Worm (Caenorhabditis elegans): ENCODE measurements around the gene C34C6.10.

The C34C6.10 gene

DNA sequence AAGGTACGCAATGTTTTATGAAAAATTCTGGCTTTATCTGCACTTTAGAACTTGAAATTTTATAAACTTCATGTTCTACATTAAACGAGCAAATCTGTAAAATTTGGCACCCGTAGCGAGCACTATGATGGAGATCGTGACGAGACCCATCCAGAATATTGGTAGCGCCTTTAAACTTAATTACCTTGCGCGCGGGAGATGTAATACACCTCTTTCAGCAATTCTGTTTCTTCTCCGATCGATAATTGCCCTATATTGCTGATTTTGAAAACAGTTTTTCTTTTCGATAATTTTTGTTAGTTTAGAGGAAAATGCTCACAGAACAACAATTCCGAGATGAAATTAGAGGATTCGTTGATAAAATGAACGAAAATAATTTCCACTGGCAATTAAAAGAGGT is 36.8 kb downstream of the C34C6.10 start, which contains the start of gene atg-10:
Gene atg-10, plus strand, starts transcription at position 301 of the 400 bp plus-strand sequence.
- TF ChIP-seq ztf-4 (tag; optimal IDR thresholded peaks at IDR 0.05) (no peak), nhr-23 (tag; optimal IDR thresholded peaks at IDR 0.05) (no peak), nhr-25 (tag; optimal IDR thresholded peaks at IDR 0.05) (no peak), nhr-12 (tag; optimal IDR thresholded peaks at IDR 0.05) (no peak), mab-5 (tag; optimal IDR thresholded peaks at IDR 0.05) (no peak), aly-2 (tag; optimal IDR thresholded peaks at IDR 0.05) (no peak), elt-3 (tag; optimal IDR thresholded peaks at IDR 0.05) (no peak), zag-1 (tag; optimal IDR thresholded peaks at IDR 0.05) (no peak), lin-39 (tag; optimal IDR thresholded peaks at IDR 0.05) (no peak), F13H6.1 (tag; optimal IDR thresholded peaks at IDR 0.05) (no peak), ceh-16 (tag; optimal IDR thresholded peaks at IDR 0.05) (no peak), ZK546.5 (tag; optimal IDR thresholded peaks at IDR 0.05) (no peak), gmeb-1 (tag; optimal IDR thresholded peaks at IDR 0.05) (no peak), blmp-1 (tag; optimal IDR thresholded peaks at IDR 0.05; ENCODE audit: insufficient read depth) (no peak), R02D3.7 (tag; optimal IDR thresholded peaks at IDR 0.05) (no peak), lin-11 (tag; optimal IDR thresholded peaks at IDR 0.05) (no peak), dmd-4 (tag; optimal IDR thresholded peaks at IDR 0.05) (no peak), unc-39 (tag; optimal IDR thresholded peaks at IDR 0.05) (no peak)

DNA sequence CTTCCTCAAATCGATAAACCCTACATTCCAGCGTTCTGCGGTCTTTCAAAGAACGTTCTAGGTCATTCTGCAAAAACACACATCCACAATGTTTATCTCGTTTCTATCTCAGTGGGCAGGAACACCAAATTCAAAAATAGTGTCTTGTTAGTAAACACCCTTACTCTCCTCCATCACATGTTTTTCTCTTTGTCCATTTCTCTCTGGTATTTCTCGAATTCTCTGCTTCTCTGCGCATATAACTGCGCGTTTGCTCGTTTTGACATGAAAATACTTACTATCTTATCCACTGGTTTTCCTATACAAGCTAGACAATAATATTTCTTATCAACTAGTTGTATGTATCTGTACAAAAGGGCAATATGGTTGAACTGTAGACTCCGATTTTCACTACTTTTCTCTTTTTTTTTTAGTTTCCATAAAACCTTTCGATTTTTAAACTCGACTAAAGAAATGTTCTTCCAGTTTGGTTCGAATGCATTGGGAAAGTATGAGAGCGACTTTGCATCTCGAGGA is 45.0 kb downstream of the C34C6.10 start, which contains the start of gene pyr-1:
Gene pyr-1, plus strand, starts transcription at position 466 of the 516 bp plus-strand sequence.
- TF ChIP-seq sma-9 (GFP tag; optimal IDR thresholded peaks at IDR 0.05): peak; percentile 46
- TF ChIP-seq sma-9 (tag; optimal IDR thresholded peaks at IDR 0.05): no peak
- peak; percentile 53 for TF ChIP-seq nhr-129 (tag; optimal IDR thresholded peaks at IDR 0.05)
- TF ChIP-seq zag-1 (tag; optimal IDR thresholded peaks at IDR 0.05): no peak
- peak; percentile 67 for TF ChIP-seq C34F6.9 (tag; optimal IDR thresholded peaks at IDR 0.05)
- TF ChIP-seq crh-2 (tag; optimal IDR thresholded peaks at IDR 0.05): peak; percentile 3
- no peak for TF ChIP-seq nhr-6 (tag; optimal IDR thresholded peaks at IDR 0.05)
- peak; percentile 20 for TF ChIP-seq sma-3 (GFP tag; optimal IDR thresholded peaks at IDR 0.05)
- TF ChIP-seq alr-1 (tag; optimal IDR thresholded peaks at IDR 0.05): no peak
- no peak for TF ChIP-seq peb-1 (tag; optimal IDR thresholded peaks at IDR 0.05)

ce11 chrII:8648843-8649242 is 46.8 kb downstream of the C34C6.10 start:
- TF ChIP-seq aly-2 (tag; optimal IDR thresholded peaks at IDR 0.05) (no peak), nhr-21 (tag; optimal IDR thresholded peaks at IDR 0.05) (no peak), lsy-2 (tag; optimal IDR thresholded peaks at IDR 0.05) (no peak), nhr-23 (tag; optimal IDR thresholded peaks at IDR 0.05) (no peak), egl-27 (tag; optimal IDR thresholded peaks at IDR 0.05) (no peak), dmd-4 (tag; optimal IDR thresholded peaks at IDR 0.05) (no peak), nhr-237 (tag; optimal IDR thresholded peaks at IDR 0.05) (no peak), lin-11 (tag; optimal IDR thresholded peaks at IDR 0.05) (no peak), fos-1 (tag; optimal IDR thresholded peaks at IDR 0.05) (no peak), peb-1 (tag; optimal IDR thresholded peaks at IDR 0.05) (no peak), nhr-129 (tag; optimal IDR thresholded peaks at IDR 0.05) (no peak), elt-1 (tag; optimal IDR thresholded peaks at IDR 0.05) (no peak), ztf-4 (tag; optimal IDR thresholded peaks at IDR 0.05) (no peak), nhr-10 (tag; optimal IDR thresholded peaks at IDR 0.05) (no peak), sma-9 (GFP tag; optimal IDR thresholded peaks at IDR 0.05) (no peak), sma-9 (tag; optimal IDR thresholded peaks at IDR 0.05) (no peak), snpc-4 (tag; optimal IDR thresholded peaks at IDR 0.05) (no peak), nhr-6 (tag; optimal IDR thresholded peaks at IDR 0.05) (no peak), ama-1 (optimal IDR thresholded peaks at IDR 0.05) (no peak)

DNA sequence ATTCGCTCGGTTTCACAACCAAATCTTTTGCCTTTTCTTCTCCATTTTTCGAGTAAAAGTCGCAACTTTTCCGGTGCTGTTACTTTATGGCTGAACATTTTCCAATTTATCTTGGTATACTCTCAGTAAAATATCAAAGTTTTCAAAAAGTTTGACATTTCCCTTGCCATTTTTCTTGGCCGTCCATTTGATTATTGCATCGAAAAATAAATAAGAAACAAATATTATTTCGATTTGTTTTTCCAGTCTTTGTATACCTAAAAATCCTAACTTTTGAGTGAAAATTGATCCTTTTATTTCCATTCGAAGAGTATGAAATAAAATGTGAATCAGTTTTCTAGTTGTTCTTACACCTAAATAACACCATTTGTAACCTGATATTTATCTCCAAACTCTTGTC is 49.2 kb downstream of the C34C6.10 start:
- TF ChIP-seq gmeb-1 (tag; optimal IDR thresholded peaks at IDR 0.05) (no peak), mab-5 (tag; optimal IDR thresholded peaks at IDR 0.05) (no peak)
